Fruit fly (Drosophila melanogaster) whole organism, embryonic: ENCODE results near the gene Acat2.

Experiments used
- Abd-B ChIP-seq: fragments of 200-800 bp; sonication (Bioruptor generic); optimal IDR thresholded peaks from 2 replicates; lab custom pipeline; 2018; ENCODE audit warnings: missing biosample characterization, mild to moderate bottlenecking, missing genetic modification characterization, moderate library complexity
- Antp ChIP-seq: fragments of 200-800 bp; sonication (Bioruptor generic); optimal IDR thresholded peaks from 3 replicates; lab custom pipeline; 2016; ENCODE audit warnings: missing biosample characterization, missing genetic modification characterization
- Atf-2 ChIP-seq: fragments of 200-800 bp; sonication (Bioruptor generic); optimal IDR thresholded peaks from 2 replicates; lab custom pipeline; 2016; ENCODE audit warnings: missing biosample characterization, missing genetic modification characterization
- Atf3 ChIP-seq: fragments of 200-800 bp; sonication (Bioruptor generic); optimal IDR thresholded peaks from 3 replicates; lab custom pipeline; 2016; ENCODE audit warnings: missing biosample characterization, missing genetic modification characterization
- Atf6 ChIP-seq: fragments of 200-800 bp; sonication (Bioruptor generic); IDR thresholded peaks from 2 replicates; pipeline ENCODE4 v1.3.6; 2022; ENCODE audit warnings: missing biosample characterization, missing genetic modification characterization
- Bgb ChIP-seq: fragments of 200-800 bp; sonication (Bioruptor generic); IDR thresholded peaks from 2 replicates; pipeline ENCODE4 v1.3.6; 2022; ENCODE audit warnings: missing biosample characterization, missing genetic modification characterization; ENCODE audit not compliant: partially characterized antibody
- CG12769 ChIP-seq: fragments of 200-800 bp; sonication (Bioruptor generic); optimal IDR thresholded peaks from 2 replicates; lab custom pipeline; 2019; ENCODE audit warnings: missing biosample characterization, mild to moderate bottlenecking, missing genetic modification characterization, moderate library complexity
- CG14014 ChIP-seq: fragments of 200-800 bp; sonication (Bioruptor generic); IDR thresholded peaks from 2 replicates; pipeline ENCODE4 v1.3.6; 2022; ENCODE audit warnings: missing biosample characterization, missing genetic modification characterization
- CG14050 ChIP-seq: fragments of 200-800 bp; sonication (Bioruptor generic); IDR thresholded peaks from 3 replicates; pipeline ENCODE4 v1.3.6; 2022; ENCODE audit warnings: missing biosample characterization, missing genetic modification characterization
- CG17328 ChIP-seq: fragments of 200-800 bp; sonication (Bioruptor generic); IDR thresholded peaks from 2 replicates; pipeline ENCODE4 v1.3.6; 2022; ENCODE audit warnings: missing biosample characterization, missing genetic modification characterization
- CG1832 ChIP-seq: fragments of 200-800 bp; sonication (Bioruptor generic); optimal IDR thresholded peaks from 2 replicates; lab custom pipeline; 2017; ENCODE audit warnings: missing biosample characterization, mild to moderate bottlenecking, missing genetic modification characterization, inconsistent platforms
- CG30403 ChIP-seq: fragments of 200-800 bp; sonication (Bioruptor generic); optimal IDR thresholded peaks from 3 replicates; lab custom pipeline; 2016; ENCODE audit warnings: missing biosample characterization, missing genetic modification characterization
- CG30431 ChIP-seq: fragments of 200-800 bp; sonication (Bioruptor generic); optimal IDR thresholded peaks from 2 replicates; lab custom pipeline; 2017; ENCODE audit warnings: missing biosample characterization, missing genetic modification characterization
- CG31365 ChIP-seq: fragments of 200-800 bp; sonication (Bioruptor generic); optimal IDR thresholded peaks from 2 replicates; lab custom pipeline; 2018; ENCODE audit warnings: missing biosample characterization, mild to moderate bottlenecking, missing genetic modification characterization
- CG3838 ChIP-seq: fragments of 200-800 bp; sonication (Bioruptor generic); optimal IDR thresholded peaks from 3 replicates; lab custom pipeline; 2016; ENCODE audit warnings: missing biosample characterization, missing genetic modification characterization
- CG4328 ChIP-seq: fragments of 200-800 bp; sonication (Bioruptor generic); optimal IDR thresholded peaks from 3 replicates; lab custom pipeline; 2017; ENCODE audit warnings: missing biosample characterization, missing genetic modification reagents, missing genetic modification characterization
- CG6254 ChIP-seq: fragments of 200-800 bp; sonication (Bioruptor generic); optimal IDR thresholded peaks from 3 replicates; lab custom pipeline; 2017; ENCODE audit warnings: mild to moderate bottlenecking, missing biosample characterization, missing genetic modification reagents, missing genetic modification characterization
- CG6683 ChIP-seq: fragments of 200-800 bp; sonication (Bioruptor generic); optimal IDR thresholded peaks from 2 replicates; lab custom pipeline; 2017; ENCODE audit warnings: missing biosample characterization, mild to moderate bottlenecking, missing genetic modification characterization, missing genetic modification reagents
- CG6765 ChIP-seq: fragments of 200-800 bp; sonication (Bioruptor generic); optimal IDR thresholded peaks from 3 replicates; lab custom pipeline; 2017; ENCODE audit warnings: missing biosample characterization, mild to moderate bottlenecking, missing genetic modification characterization
- CG7839 ChIP-seq: fragments of 200-800 bp; sonication (Bioruptor generic); optimal IDR thresholded peaks from 3 replicates; lab custom pipeline; 2018; ENCODE audit warnings: missing biosample characterization, mild to moderate bottlenecking, missing genetic modification characterization, moderate library complexity
- CG8478 ChIP-seq: fragments of >200 bp; optimal IDR thresholded peaks from 2 replicates; lab custom pipeline; 2018
- CG9932 ChIP-seq: fragments of 200-800 bp; sonication (Bioruptor generic); IDR thresholded peaks from 2 replicates; pipeline ENCODE4 v1.3.6; 2022; ENCODE audit warnings: missing biosample characterization, missing genetic modification characterization
- CoRest ChIP-seq: fragments of 200-800 bp; sonication (Bioruptor generic); optimal IDR thresholded peaks from 3 replicates; lab custom pipeline; 2018; ENCODE audit warnings: missing biosample characterization, mild to moderate bottlenecking, missing genetic modification characterization, moderate library complexity
- Doc2 ChIP-seq: fragments of 200-800 bp; sonication (Bioruptor generic); IDR thresholded peaks from 2 replicates; pipeline ENCODE4 v1.3.6; 2022; ENCODE audit warnings: missing biosample characterization, missing genetic modification characterization
- Fer2 ChIP-seq: fragments of 200-800 bp; sonication (Bioruptor generic); optimal IDR thresholded peaks from 2 replicates; lab custom pipeline; 2018; ENCODE audit warnings: missing biosample characterization, mild to moderate bottlenecking, missing genetic modification characterization, moderate library complexity
- HmgD ChIP-seq: fragments of 200-800 bp; sonication (Bioruptor generic); optimal IDR thresholded peaks from 3 replicates; lab custom pipeline; 2016; ENCODE audit warnings: missing biosample characterization, missing genetic modification characterization
- Hmx ChIP-seq: fragments of 200-800 bp; sonication (Bioruptor generic); optimal IDR thresholded peaks from 2 replicates; lab custom pipeline; 2016; ENCODE audit warnings: missing biosample characterization, missing genetic modification characterization
- Hr3 ChIP-seq: fragments of 200-800 bp; sonication (Bioruptor generic); optimal IDR thresholded peaks from 3 replicates; lab custom pipeline; 2016; ENCODE audit warnings: missing biosample characterization, missing genetic modification characterization
- Lhr ChIP-seq: fragments of 200-800 bp; sonication (Bioruptor generic); optimal IDR thresholded peaks from 3 replicates; lab custom pipeline; 2017; ENCODE audit warnings: mild to moderate bottlenecking, missing biosample characterization, missing genetic modification reagents, missing genetic modification characterization
- Lpt ChIP-seq: fragments of >200 bp; optimal IDR thresholded peaks from 2 replicates; lab custom pipeline; 2018; ENCODE audit warnings: missing biosample characterization, missing genetic modification characterization
- Pdp1 ChIP-seq, 2 experiments: fragments of 200-800 bp; sonication (Bioruptor generic); optimal IDR thresholded peaks; 3 replicates each; lab custom pipeline; 2016; ENCODE audit warnings: missing biosample characterization in 2 of 2, missing genetic modification characterization in 2 of 2, mild to moderate bottlenecking in 1 of 2, moderate library complexity in 1 of 2
- Side ChIP-seq: fragments of 200-800 bp; sonication (Bioruptor generic); optimal IDR thresholded peaks from 2 replicates; lab custom pipeline; 2016; ENCODE audit warnings: missing biosample characterization, missing genetic modification characterization
- Taf1 ChIP-seq: fragments of 200-800 bp; sonication (Bioruptor generic); IDR thresholded peaks from 2 replicates; pipeline ENCODE4 v1.3.6; 2022; ENCODE audit warnings: missing biosample characterization, missing genetic modification characterization
- ac ChIP-seq: fragments of 200-800 bp; sonication (Bioruptor generic); optimal IDR thresholded peaks from 3 replicates; lab custom pipeline; 2017; ENCODE audit warnings: missing biosample characterization, mild to moderate bottlenecking, missing genetic modification characterization
- ash1 ChIP-seq: fragments of 200-800 bp; sonication (Bioruptor generic); optimal IDR thresholded peaks from 2 replicates; lab custom pipeline; 2018; ENCODE audit warnings: missing biosample characterization, mild to moderate bottlenecking, missing genetic modification characterization
- az2 ChIP-seq: fragments of 200-800 bp; sonication (Bioruptor generic); optimal IDR thresholded peaks from 3 replicates; lab custom pipeline; 2016; ENCODE audit warnings: missing biosample characterization, missing genetic modification characterization
- eve ChIP-seq, 2 experiments: fragments of >200 bp; optimal IDR thresholded peaks; 2 replicates each; lab custom pipeline; 2017; ENCODE audit warnings: missing biosample characterization in 2 of 2, missing genetic modification characterization in 2 of 2
- eyg ChIP-seq: fragments of 200-800 bp; sonication (Bioruptor generic); optimal IDR thresholded peaks from 3 replicates; lab custom pipeline; 2016; ENCODE audit warnings: missing biosample characterization, missing genetic modification characterization
- fru ChIP-seq: fragments of >200 bp; optimal IDR thresholded peaks from 2 replicates; lab custom pipeline; 2017
- gcm ChIP-seq: fragments of 200-800 bp; sonication (Bioruptor generic); optimal IDR thresholded peaks from 2 replicates; lab custom pipeline; 2019; ENCODE audit warnings: missing biosample characterization, mild to moderate bottlenecking, missing genetic modification characterization, moderate library complexity
- inv ChIP-seq: fragments of 200-800 bp; sonication (Bioruptor generic); IDR thresholded peaks from 2 replicates; pipeline ENCODE4 v1.3.6; 2022; ENCODE audit warnings: missing biosample characterization, missing genetic modification characterization; ENCODE audit not compliant: partially characterized antibody
- lov ChIP-seq, 2 experiments: fragments of 200-800 bp in 1 of 2; fragments of >200 bp in 1 of 2; sonication (Bioruptor generic) in 1 of 2; IDR thresholded peaks in 1 of 2; optimal IDR thresholded peaks in 1 of 2; 2 replicates in 1 of 2; 3 replicates in 1 of 2; pipeline versions ENCODE4 v1.3.6 to Lab custom; 2017 to 2022; ENCODE audit warnings: missing biosample characterization in 1 of 2, missing genetic modification characterization in 1 of 2
- org-1 ChIP-seq: fragments of 200-800 bp; sonication (Bioruptor generic); optimal IDR thresholded peaks from 2 replicates; lab custom pipeline; 2017; ENCODE audit warnings: missing biosample characterization, missing genetic modification characterization
- pros ChIP-seq: fragments of 200-800 bp; sonication (Bioruptor generic); optimal IDR thresholded peaks from 3 replicates; lab custom pipeline; 2019; ENCODE audit warnings: missing biosample characterization, mild to moderate bottlenecking, missing genetic modification characterization, moderate library complexity
- ranshi ChIP-seq: fragments of 200-800 bp; sonication (Bioruptor generic); IDR thresholded peaks from 2 replicates; pipeline ENCODE4 v1.3.6; 2022; ENCODE audit warnings: missing biosample characterization, missing genetic modification characterization
- ro ChIP-seq: fragments of 200-800 bp; sonication (Bioruptor generic); IDR thresholded peaks from 2 replicates; pipeline ENCODE4 v1.3.6; 2022; ENCODE audit warnings: missing biosample characterization, missing genetic modification characterization
- sug ChIP-seq: fragments of 200-800 bp; optimal IDR thresholded peaks from 2 replicates; lab custom pipeline; 2019; ENCODE audit warnings: missing biosample characterization, mild to moderate bottlenecking, missing genetic modification characterization, moderate library complexity
- ttk ChIP-seq: fragments of 200-800 bp; sonication (Bioruptor generic); IDR thresholded peaks from 2 replicates; pipeline ENCODE4 v2.1.2; 2022; ENCODE audit warnings: missing biosample characterization, missing genetic modification characterization
- zen ChIP-seq: fragments of 200-800 bp; sonication (Bioruptor generic); optimal IDR thresholded peaks from 3 replicates; lab custom pipeline; 2018; ENCODE audit warnings: missing biosample characterization, mild to moderate bottlenecking, missing genetic modification characterization, moderate library complexity
- zen2 ChIP-seq: fragments of 200-800 bp; sonication (Bioruptor generic); IDR thresholded peaks from 3 replicates; pipeline ENCODE4 v1.3.6; 2022; ENCODE audit warnings: missing biosample characterization, missing genetic modification characterization; ENCODE audit not compliant: partially characterized antibody

Acat2 gene

dm6 chr3L:1307005-1307632 is 4.4 kb downstream of the Acat2 start, which contains the start of the genes Ctr9 and Nt5a (continued):
- no peak for TF ChIP-seq Lhr
- TF ChIP-seq Bgb, result peak; percentile 85
- TF ChIP-seq CoRest (tag; lab: Kevin White, UChicago), result peak; percentile 62
- TF ChIP-seq CG30431 (GFP tag; lab: Kevin White, UChicago), result no peak
- peak; percentile 57 for TF ChIP-seq zen2 (GFP tag; lab: Robert Waterston, UW)
- no peak for TF ChIP-seq CG6254
- TF ChIP-seq ranshi, result peak; percentile 46; the same call in 1 of the 2 replicates
- peak; percentile 5 for TF ChIP-seq ash1 (GFP tag; lab: Kevin White, UChicago)
- TF ChIP-seq zen (tag; lab: Kevin White, UChicago), result peak; percentile 18
- no peak for TF ChIP-seq CG4328 (GFP tag; lab: Kevin White, UChicago)
- TF ChIP-seq Abd-B (GFP tag; lab: Kevin White, UChicago), result peak; percentile 53
- no peak for TF ChIP-seq ro
- peak; percentile 53 to 100 for TF ChIP-seq Pdp1 (GFP tag; optimal IDR thresholded peaks at IDR 0.05; lab: Kevin White, UChicago)
- no peak for TF ChIP-seq ac (GFP tag; lab: Kevin White, UChicago)
- TF ChIP-seq Taf1 (GFP tag; lab: Robert Waterston, UW), result no peak
- no peak for TF ChIP-seq gcm (GFP tag; lab: Kevin White, UChicago)
- TF ChIP-seq Hmx, result no peak
- 0 out of 2 replicates have a peak, but pooled peaks have one; percentile 6 for TF ChIP-seq CG17328 (GFP tag; lab: Robert Waterston, UW)
- TF ChIP-seq pros, result no peak
- TF ChIP-seq CG30403, result peak; percentile 68
- TF ChIP-seq CG9932, result peak; percentile 88
- TF ChIP-seq CG8478 (lab: Kevin White, UChicago), result no peak
- TF ChIP-seq Doc2 (GFP tag; lab: Robert Waterston, UW), result no peak
- TF ChIP-seq lov (optimal IDR thresholded peaks at IDR 0.05; lab: Kevin White, UChicago), result no peak
- no peak for TF ChIP-seq lov (GFP tag; IDR thresholded peaks at IDR 0.05; lab: Robert Waterston, UW)
- peak; percentile 31 for TF ChIP-seq az2 (GFP tag; lab: Kevin White, UChicago)
- TF ChIP-seq Lpt (GFP tag; lab: Kevin White, UChicago), result no peak
- no peak for TF ChIP-seq Atf-2
- peak; percentile 31 for TF ChIP-seq CG6683 (GFP tag; lab: Kevin White, UChicago)
- no peak for TF ChIP-seq eve (GFP tag; optimal IDR thresholded peaks at IDR 0.05; lab: Kevin White, UChicago)
- no peak for TF ChIP-seq CG6765 (GFP tag; lab: Kevin White, UChicago)
- peak; percentile 82 for TF ChIP-seq CG12769
- TF ChIP-seq sug (tag; lab: Kevin White, UChicago), result peak; percentile 75
- peak; percentile 76 for TF ChIP-seq Antp (GFP tag; lab: Kevin White, UChicago)
- no peak for TF ChIP-seq CG7839
- no peak for TF ChIP-seq CG1832 (GFP tag; lab: Kevin White, UChicago)
- TF ChIP-seq fru (lab: Kevin White, UChicago), result no peak
- TF ChIP-seq CG14014 (GFP tag; lab: Robert Waterston, UW), result no peak
- peak; percentile 41 for TF ChIP-seq HmgD (GFP tag; lab: Kevin White, UChicago)
- no peak for TF ChIP-seq CG31365 (tag; lab: Kevin White, UChicago)
- peak; percentile 41 for TF ChIP-seq Atf3 (GFP tag; lab: Kevin White, UChicago)
- peak; percentile 60 for TF ChIP-seq Fer2
- TF ChIP-seq Side (GFP tag; lab: Kevin White, UChicago), result peak; percentile 49
- TF ChIP-seq CG3838 (GFP tag; lab: Kevin White, UChicago), result no peak
- peak; percentile 68 for TF ChIP-seq inv (GFP tag; lab: Robert Waterston, UW)
- TF ChIP-seq Atf6 (GFP tag; lab: Robert Waterston, UW), result no peak
- peak; percentile 26 for TF ChIP-seq eyg
- peak; percentile 26 for TF ChIP-seq Hr3 (GFP tag; lab: Kevin White, UChicago)
- no peak for TF ChIP-seq org-1 (GFP tag; lab: Kevin White, UChicago)
- TF ChIP-seq CG14050 (GFP tag; lab: Robert Waterston, UW), result no peak
- no peak for TF ChIP-seq ttk (GFP tag; lab: Robert Waterston, UW)
